Fruit fly (Drosophila melanogaster): ENCODE data around the gene CG43703.

Gene CG43703

DNA sequence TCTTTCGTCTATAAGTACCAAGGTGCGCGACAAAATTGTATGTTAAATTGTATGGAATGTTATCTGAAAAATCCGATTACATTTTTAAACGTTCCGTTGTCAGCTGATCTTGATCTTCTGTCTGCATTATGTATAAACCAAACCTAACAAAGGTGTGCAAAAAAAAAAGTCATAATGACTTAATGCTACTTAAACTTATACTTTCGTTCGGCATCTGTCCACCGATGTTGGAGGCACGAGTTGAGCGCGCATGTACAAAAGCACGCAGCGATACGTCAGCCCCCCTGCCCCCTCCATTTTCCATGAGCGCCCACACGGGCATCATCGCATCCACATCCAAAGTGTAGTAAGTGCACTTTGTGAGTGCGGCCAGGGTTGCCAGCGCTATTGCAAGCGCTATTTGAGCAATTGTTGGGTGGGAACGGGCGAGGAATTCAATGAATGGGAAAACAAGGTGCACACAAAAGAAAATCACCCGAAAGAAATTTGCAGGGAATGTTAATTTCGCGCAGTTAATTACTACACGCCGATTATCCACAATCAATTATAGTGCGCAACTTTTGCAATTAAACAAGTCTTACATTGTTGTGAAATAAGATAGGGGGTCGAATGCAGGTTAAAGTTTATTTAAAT, 39.5 kb downstream of the CG43703 start (continued):
- TF ChIP-seq TFAM (GFP tag; optimal IDR thresholded peaks at IDR 0.05) (peak; percentile 92), Xrp1 (GFP tag; IDR thresholded peaks at IDR 0.05) (peak; percentile 99), CG9876 (GFP tag; optimal IDR thresholded peaks at IDR 0.05) (peak; percentile 94), Sry-δ (GFP tag; optimal IDR thresholded peaks at IDR 0.05) (peak; percentile 77), psq (GFP tag; optimal IDR thresholded peaks at IDR 0.05) (peak; percentile 88), H2.0 (GFP tag; IDR thresholded peaks at IDR 0.05) (peak; percentile 97), salm (tag; optimal IDR thresholded peaks at IDR 0.05) (peak; percentile 99), CG4854 (GFP tag; optimal IDR thresholded peaks at IDR 0.05) (peak; percentile 96), CG34376 (GFP tag; optimal IDR thresholded peaks at IDR 0.05) (peak; percentile 97), zen2 (GFP tag; IDR thresholded peaks at IDR 0.05; ENCODE audit: partially characterized antibody) (no peak), CG10543 (GFP tag; optimal IDR thresholded peaks at IDR 0.05) (peak; percentile 92), CG1529 (GFP tag; optimal IDR thresholded peaks at IDR 0.05) (peak; percentile 98), Ravus (GFP tag; IDR thresholded peaks at IDR 0.05) (peak; percentile 93), Drgx (GFP tag; IDR thresholded peaks at IDR 0.05) (peak; percentile 100), CG13624 (GFP tag; optimal IDR thresholded peaks at IDR 0.05) (peak; percentile 98), CG14441 (GFP tag; IDR thresholded peaks at IDR 0.05) (peak; percentile 98), Mad (GFP tag; optimal IDR thresholded peaks at IDR 0.05) (peak; percentile 97), NfI (GFP tag; optimal IDR thresholded peaks at IDR 0.05) (peak; percentile 99), Tbp (GFP tag; optimal IDR thresholded peaks at IDR 0.05) (no peak), schlank (tag; optimal IDR thresholded peaks at IDR 0.05) (peak; percentile 95), Nf-YC (tag; optimal IDR thresholded peaks at IDR 0.05) (peak; percentile 91), CG11696 (GFP tag; IDR thresholded peaks at IDR 0.05) (peak; percentile 95), Bdp1 (GFP tag; optimal IDR thresholded peaks at IDR 0.05) (peak; percentile 90), nerfin-2 (GFP tag; IDR thresholded peaks at IDR 0.05; ENCODE audit: partially characterized antibody) (no peak), Chrac-16 (GFP tag; optimal IDR thresholded peaks at IDR 0.05) (peak; percentile 95), CG8478 (optimal IDR thresholded peaks at IDR 0.05) (no peak), slou (GFP tag; optimal IDR thresholded peaks at IDR 0.05) (peak; percentile 88), tup (GFP tag; optimal IDR thresholded peaks at IDR 0.05) (peak; percentile 94), CG15269 (tag; optimal IDR thresholded peaks at IDR 0.05) (peak; percentile 99), Fer3 (tag; optimal IDR thresholded peaks at IDR 0.05) (peak; percentile 98), CG13296 (GFP tag; optimal IDR thresholded peaks at IDR 0.05) (peak; percentile 99), CG30403 (GFP tag; optimal IDR thresholded peaks at IDR 0.05) (peak; percentile 97), CG33213 (GFP tag; optimal IDR thresholded peaks at IDR 0.05) (peak; percentile 98), CG12769 (tag; optimal IDR thresholded peaks at IDR 0.05) (peak; percentile 99), pnt (GFP tag; optimal IDR thresholded peaks at IDR 0.05) (peak; percentile 98), CG17361 (GFP tag; IDR thresholded peaks at IDR 0.05) (peak; percentile 93), CG8944 (GFP tag; optimal IDR thresholded peaks at IDR 0.05) (peak; percentile 97), PHDP (tag; optimal IDR thresholded peaks at IDR 0.05) (peak; percentile 98), seq (GFP tag; IDR thresholded peaks at IDR 0.05) (peak; percentile 99), CG7271 (tag; optimal IDR thresholded peaks at IDR 0.05) (peak; percentile 89), CG15514 (GFP tag; optimal IDR thresholded peaks at IDR 0.05) (peak; percentile 94), CG16813 (GFP tag; IDR thresholded peaks at IDR 0.05; ENCODE audit: partially characterized antibody) (no peak), sima (GFP tag; optimal IDR thresholded peaks at IDR 0.05) (peak; percentile 97), phol (tag; optimal IDR thresholded peaks at IDR 0.05) (peak; percentile 98), insv (GFP tag; optimal IDR thresholded peaks at IDR 0.05) (peak; percentile 43 to 71), HLH4C (GFP tag; IDR thresholded peaks at IDR 0.05; ENCODE audit: partially characterized antibody) (no peak), grn (GFP tag; optimal IDR thresholded peaks at IDR 0.05) (peak; percentile 81), pfk (GFP tag; optimal IDR thresholded peaks at IDR 0.05) (peak; percentile 59), Oli (tag; optimal IDR thresholded peaks at IDR 0.05) (peak; percentile 99), Bteb2 (GFP tag; optimal IDR thresholded peaks at IDR 0.05) (peak; percentile 96)

All from whole organism, embryonic.